Fruit fly (Drosophila melanogaster): ENCODE data around the gene nrv1.

nrv1 gene

DNA sequence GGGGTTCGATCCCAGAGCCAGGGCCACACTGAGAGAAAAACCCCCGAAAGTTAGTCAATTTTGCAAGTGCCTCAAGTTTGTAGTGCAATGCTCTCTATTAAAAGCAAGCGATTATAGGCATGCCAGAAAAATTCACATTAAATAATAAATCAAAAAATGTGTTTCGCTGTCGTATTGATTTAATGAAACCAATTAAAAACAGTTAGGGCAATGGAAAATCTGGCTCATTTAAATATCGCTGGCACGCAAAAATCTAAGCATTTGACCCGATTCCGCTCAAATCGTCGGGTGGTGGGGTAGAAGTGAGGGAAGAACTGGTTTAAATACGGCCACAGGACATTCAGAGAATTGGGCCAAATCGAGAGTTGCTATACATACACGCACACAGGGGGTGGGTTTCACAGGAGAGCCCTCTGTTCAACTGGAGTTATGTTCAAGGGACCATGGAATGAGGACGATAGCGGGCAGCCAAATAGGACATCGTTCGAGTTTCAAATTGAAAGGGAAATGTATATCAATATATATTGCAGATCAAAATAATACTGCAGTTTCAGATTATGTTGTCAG is 8.4 kb upstream of the nrv1 start (continued):
- TF ChIP-seq CG10366 (GFP tag; IDR thresholded peaks at IDR 0.05) (peak; percentile 19; the same call in 1 of the 2 replicates), CG17328 (GFP tag; IDR thresholded peaks at IDR 0.05) (peak; percentile 43; the same call in 1 of the 2 replicates), CG2678 (tag; optimal IDR thresholded peaks at IDR 0.05) (peak; percentile 28), E2f1 (GFP tag; IDR thresholded peaks at IDR 0.05) (0 out of 2 replicates have a peak, but pooled peaks have one; percentile 28), slou (GFP tag; optimal IDR thresholded peaks at IDR 0.05) (no peak), sens-2 (GFP tag; IDR thresholded peaks at IDR 0.05) (no peak), tin (GFP tag; optimal IDR thresholded peaks at IDR 0.05) (peak; percentile 35), slp2 (GFP tag; optimal IDR thresholded peaks at IDR 0.05) (peak; percentile 47), bsh (GFP tag; optimal IDR thresholded peaks at IDR 0.05) (peak in 1 of 2 experiments; percentile 7), CG15479 (GFP tag; optimal IDR thresholded peaks at IDR 0.05) (no peak), Asciz (GFP tag; optimal IDR thresholded peaks at IDR 0.05) (no peak), Hmx (GFP tag; optimal IDR thresholded peaks at IDR 0.05) (no peak), Hr51 (GFP tag; optimal IDR thresholded peaks at IDR 0.05) (peak in 1 of 2 experiments; percentile 29), HLH54F (GFP tag; optimal IDR thresholded peaks at IDR 0.05) (peak; percentile 19), amos (GFP tag; IDR thresholded peaks at IDR 0.05; ENCODE audit: partially characterized antibody) (no peak), onecut (GFP tag; IDR thresholded peaks at IDR 0.05) (no peak; the same call in 1 of the 2 replicates), sr (GFP tag; IDR thresholded peaks at IDR 0.05) (no peak), CG9932 (GFP tag; IDR thresholded peaks at IDR 0.05) (peak; percentile 7; the same call in 1 of the 2 replicates), Sox100B (GFP tag; optimal IDR thresholded peaks at IDR 0.05) (peak; percentile 1), Mad (GFP tag; optimal IDR thresholded peaks at IDR 0.05) (peak; percentile 4), Rfx (GFP tag; IDR thresholded peaks at IDR 0.05) (peak; percentile 30), pb (GFP tag; optimal IDR thresholded peaks at IDR 0.05) (no peak), unpg (GFP tag; optimal IDR thresholded peaks at IDR 0.05) (peak; percentile 15), Deaf1 (tag; optimal IDR thresholded peaks at IDR 0.05) (peak; percentile 4), Pdp1 (GFP tag; optimal IDR thresholded peaks at IDR 0.05) (peak in 1 of 2 experiments; percentile 33), sim (GFP tag; IDR thresholded peaks at IDR 0.05) (0 out of 2 replicates have a peak, but pooled peaks have one; percentile 43), CG15269 (tag; optimal IDR thresholded peaks at IDR 0.05) (peak; percentile 16), CG4424 (GFP tag; optimal IDR thresholded peaks at IDR 0.05) (no peak), zfh1 (GFP tag; IDR thresholded peaks at IDR 0.05) (peak; percentile 41; the same call in 1 of the 3 replicates), al (GFP tag; IDR thresholded peaks at IDR 0.05) (no peak), ttk (GFP tag; IDR thresholded peaks at IDR 0.05) (0 out of 2 replicates have a peak, but pooled peaks have one; percentile 18), CG7556 (GFP tag; optimal IDR thresholded peaks at IDR 0.05) (peak; percentile 37), CG12942 (GFP tag; optimal IDR thresholded peaks at IDR 0.05) (no peak), CG8478 (optimal IDR thresholded peaks at IDR 0.05) (no peak), CG31365 (tag; optimal IDR thresholded peaks at IDR 0.05) (no peak), mld (GFP tag; IDR thresholded peaks at IDR 0.05; ENCODE audit: partially characterized antibody) (0 out of 3 replicates have a peak, but pooled peaks have one; percentile 30), CG8290 (GFP tag; optimal IDR thresholded peaks at IDR 0.05) (no peak), CG8290 (tag; optimal IDR thresholded peaks at IDR 0.05) (peak in 1 of 2 experiments; percentile 26), CG11696 (GFP tag; IDR thresholded peaks at IDR 0.05) (peak; percentile 97), sisA (GFP tag; IDR thresholded peaks at IDR 0.05) (0 out of 2 replicates have a peak, but pooled peaks have one; percentile 20), CG16815 (GFP tag; optimal IDR thresholded peaks at IDR 0.05) (peak; percentile 0), ato (GFP tag; IDR thresholded peaks at IDR 0.05; ENCODE audit: partially characterized antibody) (no peak), CG8924 (tag; optimal IDR thresholded peaks at IDR 0.05) (no peak), CG18262 (tag; optimal IDR thresholded peaks at IDR 0.05) (peak; percentile 5), CG10209 (GFP tag; optimal IDR thresholded peaks at IDR 0.05) (no peak), CG11504 (tag; optimal IDR thresholded peaks at IDR 0.05) (peak; percentile 39), ind (GFP tag; optimal IDR thresholded peaks at IDR 0.05) (peak; percentile 30), CG4328 (GFP tag; optimal IDR thresholded peaks at IDR 0.05) (peak; percentile 13), crol (GFP tag; IDR thresholded peaks at IDR 0.05) (peak; percentile 55), dmrt99B (tag; optimal IDR thresholded peaks at IDR 0.05) (peak; percentile 40)
